Worm (Caenorhabditis elegans) whole organism, L3 larva: ENCODE data around the gene F44E7.5.

Source experiments
- ama-1 ChIP-seq: fragments of 150-350 bp; optimal IDR thresholded peaks from 2 replicates; lab custom pipeline; 2018
- egl-27 ChIP-seq: sonication (generic microtip); optimal IDR thresholded peaks from 4 replicates; lab custom pipeline; 2017; ENCODE audit warnings: missing biosample characterization, missing genetic modification reagents, missing genetic modification characterization
- nhr-25 ChIP-seq: sonication (generic microtip); optimal IDR thresholded peaks from 2 replicates; lab custom pipeline; 2017; ENCODE audit warnings: missing biosample characterization, missing genetic modification characterization
- zag-1 ChIP-seq: fragments of 150-350 bp; optimal IDR thresholded peaks from 2 replicates; lab custom pipeline; 2014; ENCODE audit warnings: missing biosample characterization, missing genetic modification characterization

DNA sequence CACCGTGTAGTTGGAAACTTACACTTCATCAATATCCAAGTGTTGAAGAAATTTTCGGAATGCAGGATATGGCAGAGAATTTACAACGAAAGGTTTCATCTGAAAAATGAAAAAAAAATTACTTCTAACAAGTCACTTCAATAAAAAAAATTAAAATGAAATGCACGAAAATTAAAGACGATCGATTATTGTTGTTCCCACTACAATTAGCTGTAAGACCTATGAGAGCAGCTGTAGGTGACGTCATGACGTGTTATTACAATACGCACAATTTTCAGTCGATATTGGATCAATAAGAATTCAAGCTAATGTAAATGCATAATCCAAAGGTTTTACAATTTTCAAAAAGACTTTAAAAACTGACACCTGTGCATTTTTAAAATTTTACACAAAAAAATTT, 20.6 kb downstream of the F44E7.5 start, which contains the start of gene C53A3.1:
- TF ChIP-seq nhr-25 (no peak), egl-27 (tag; lab: Kevin White, UChicago) (no peak), zag-1 (tag; lab: Kevin White, UChicago) (no peak), ama-1 (no peak)
